Fruit fly (Drosophila melanogaster) whole organism, embryonic: ENCODE results near the gene CG34001.

ENCODE experiments used
- Abd-B ChIP-seq: fragments of 200-800 bp; sonication (Bioruptor generic); optimal IDR thresholded peaks from 2 replicates; lab custom pipeline; 2018; ENCODE audit warnings: missing biosample characterization, mild to moderate bottlenecking, missing genetic modification characterization, moderate library complexity
- CG10321 ChIP-seq: fragments of 200-800 bp; sonication (Bioruptor generic); IDR thresholded peaks from 2 replicates; pipeline ENCODE4 v1.3.6; 2022; ENCODE audit warnings: missing biosample characterization, missing genetic modification characterization
- CG10959 ChIP-seq: fragments of 200-800 bp; sonication (Bioruptor generic); IDR thresholded peaks from 2 replicates; pipeline ENCODE4 v1.3.6; 2022; ENCODE audit warnings: missing biosample characterization, missing genetic modification characterization
- CG12942 ChIP-seq: fragments of 200-800 bp; sonication (Bioruptor generic); optimal IDR thresholded peaks from 3 replicates; lab custom pipeline; 2016; ENCODE audit warnings: missing biosample characterization, missing genetic modification characterization
- CG13287 ChIP-seq: fragments of 200-800 bp; sonication (Bioruptor generic); IDR thresholded peaks from 2 replicates; pipeline ENCODE4 v1.3.6; 2022; ENCODE audit warnings: missing biosample characterization, missing genetic modification characterization; ENCODE audit not compliant: partially characterized antibody
- CG13894 ChIP-seq: fragments of 200-800 bp; sonication (Bioruptor generic); optimal IDR thresholded peaks from 3 replicates; lab custom pipeline; 2018; ENCODE audit warnings: missing biosample characterization, mild to moderate bottlenecking, missing genetic modification characterization, moderate library complexity
- CG14860 ChIP-seq: fragments of 200-800 bp; sonication (Bioruptor generic); IDR thresholded peaks from 3 replicates; pipeline ENCODE4 v1.3.6; 2022; ENCODE audit warnings: missing biosample characterization, missing genetic modification characterization; ENCODE audit not compliant: partially characterized antibody
- CG1602 ChIP-seq: fragments of 200-800 bp; sonication (Bioruptor generic); optimal IDR thresholded peaks from 3 replicates; lab custom pipeline; 2016; ENCODE audit warnings: missing biosample characterization, missing genetic modification characterization
- CG16815 ChIP-seq: fragments of 200-800 bp; sonication (Bioruptor generic); optimal IDR thresholded peaks from 3 replicates; lab custom pipeline; 2017; ENCODE audit warnings: missing biosample characterization, mild to moderate bottlenecking, missing genetic modification characterization
- CG18476 ChIP-seq: fragments of 200-800 bp; sonication (Bioruptor generic); optimal IDR thresholded peaks from 2 replicates; lab custom pipeline; 2016; ENCODE audit warnings: missing biosample characterization, mild to moderate bottlenecking, missing genetic modification characterization
- CG2116 ChIP-seq: fragments of 200-800 bp; sonication (Bioruptor generic); optimal IDR thresholded peaks from 3 replicates; lab custom pipeline; 2018; ENCODE audit warnings: missing biosample characterization, mild to moderate bottlenecking, missing genetic modification characterization
- CG31224 ChIP-seq: fragments of 200-800 bp; sonication (Bioruptor generic); IDR thresholded peaks from 2 replicates; pipeline ENCODE4 v1.3.6; 2022; ENCODE audit warnings: missing biosample characterization, missing genetic modification characterization
- CG31365 ChIP-seq: fragments of 200-800 bp; sonication (Bioruptor generic); optimal IDR thresholded peaks from 2 replicates; lab custom pipeline; 2018; ENCODE audit warnings: missing biosample characterization, mild to moderate bottlenecking, missing genetic modification characterization
- CG3163 ChIP-seq: fragments of 200-800 bp; sonication (Bioruptor generic); optimal IDR thresholded peaks from 3 replicates; lab custom pipeline; 2016; ENCODE audit warnings: missing biosample characterization, missing genetic modification characterization
- CG34422 ChIP-seq: fragments of 200-800 bp; sonication (Bioruptor generic); IDR thresholded peaks from 3 replicates; pipeline ENCODE4 v1.3.6; 2022; ENCODE audit warnings: missing biosample characterization, missing genetic modification characterization
- CG6683 ChIP-seq: fragments of 200-800 bp; sonication (Bioruptor generic); optimal IDR thresholded peaks from 2 replicates; lab custom pipeline; 2017; ENCODE audit warnings: missing biosample characterization, mild to moderate bottlenecking, missing genetic modification characterization, missing genetic modification reagents
- CG8765 ChIP-seq: fragments of 200-800 bp; sonication (Bioruptor generic); IDR thresholded peaks from 2 replicates; pipeline ENCODE4 v1.3.6; 2022; ENCODE audit warnings: missing biosample characterization, missing genetic modification characterization
- CHES-1-like ChIP-seq: fragments of 200-800 bp; sonication (Bioruptor generic); optimal IDR thresholded peaks from 2 replicates; lab custom pipeline; 2016; ENCODE audit warnings: missing biosample characterization, missing genetic modification characterization
- CkIIα-i1 ChIP-seq: fragments of 200-800 bp; sonication (Bioruptor generic); IDR thresholded peaks from 2 replicates; pipeline ENCODE4 v1.3.6; 2022; ENCODE audit warnings: missing biosample characterization, missing genetic modification characterization
- Dp ChIP-seq: fragments of 200-800 bp; sonication (Bioruptor generic); optimal IDR thresholded peaks from 2 replicates; lab custom pipeline; 2018; ENCODE audit warnings: missing biosample characterization, mild to moderate bottlenecking, missing genetic modification characterization, moderate library complexity
- Hr3 ChIP-seq: fragments of 200-800 bp; sonication (Bioruptor generic); optimal IDR thresholded peaks from 3 replicates; lab custom pipeline; 2016; ENCODE audit warnings: missing biosample characterization, missing genetic modification characterization
- Oli ChIP-seq: fragments of 200-800 bp; sonication (Bioruptor generic); optimal IDR thresholded peaks from 2 replicates; lab custom pipeline; 2018; ENCODE audit warnings: missing biosample characterization, mild to moderate bottlenecking, missing genetic modification characterization, moderate library complexity
- Opbp ChIP-seq: fragments of 200-800 bp; sonication (Bioruptor generic); IDR thresholded peaks from 3 replicates; pipeline ENCODE4 v1.3.6; 2022; ENCODE audit warnings: missing biosample characterization, missing genetic modification characterization; ENCODE audit not compliant: partially characterized antibody
- Sox100B ChIP-seq: fragments of 200-800 bp; sonication (Bioruptor generic); optimal IDR thresholded peaks from 3 replicates; lab custom pipeline; 2018; ENCODE audit warnings: missing biosample characterization, mild to moderate bottlenecking, missing genetic modification characterization
- Sox102F ChIP-seq: fragments of 200-800 bp; sonication (Bioruptor generic); optimal IDR thresholded peaks from 2 replicates; lab custom pipeline; 2018; ENCODE audit warnings: missing biosample characterization, mild to moderate bottlenecking, missing genetic modification characterization, moderate library complexity
- Sry-δ ChIP-seq: fragments of 200-800 bp; sonication (Bioruptor generic); optimal IDR thresholded peaks from 2 replicates; lab custom pipeline; 2016; ENCODE audit warnings: missing biosample characterization, missing genetic modification characterization
- Xbp1 ChIP-seq: fragments of 200-800 bp; sonication (Bioruptor generic); optimal IDR thresholded peaks from 3 replicates; lab custom pipeline; 2016; ENCODE audit warnings: missing biosample characterization, mild to moderate bottlenecking, missing genetic modification characterization
- ash1 ChIP-seq: fragments of 200-800 bp; sonication (Bioruptor generic); optimal IDR thresholded peaks from 2 replicates; lab custom pipeline; 2018; ENCODE audit warnings: missing biosample characterization, mild to moderate bottlenecking, missing genetic modification characterization
- bbx ChIP-seq: fragments of 200-800 bp; sonication (Bioruptor generic); IDR thresholded peaks from 2 replicates; pipeline ENCODE4 v1.3.6; 2022; ENCODE audit warnings: missing biosample characterization, missing genetic modification characterization; ENCODE audit not compliant: partially characterized antibody
- crol ChIP-seq: fragments of 200-800 bp; sonication (Bioruptor generic); IDR thresholded peaks from 2 replicates; pipeline ENCODE4 v1.3.6; 2022; ENCODE audit warnings: missing biosample characterization, missing genetic modification characterization
- disco-r ChIP-seq: fragments of 200-800 bp; sonication (Bioruptor generic); optimal IDR thresholded peaks from 2 replicates; lab custom pipeline; 2016; ENCODE audit warnings: missing biosample characterization, missing genetic modification characterization
- gce ChIP-seq: fragments of 200-800 bp; sonication (Bioruptor generic); IDR thresholded peaks from 3 replicates; pipeline ENCODE4 v1.3.6; 2022; ENCODE audit warnings: missing biosample characterization, missing genetic modification characterization
- hbn ChIP-seq: fragments of 200-800 bp; sonication (Bioruptor generic); IDR thresholded peaks from 2 replicates; pipeline ENCODE4 v1.3.6; 2022; ENCODE audit warnings: missing biosample characterization, missing genetic modification characterization; ENCODE audit not compliant: partially characterized antibody
- mld ChIP-seq: fragments of 200-800 bp; sonication (Bioruptor generic); IDR thresholded peaks from 3 replicates; pipeline ENCODE4 v1.3.6; 2022; ENCODE audit warnings: missing biosample characterization, missing genetic modification characterization; ENCODE audit not compliant: partially characterized antibody
- odd ChIP-seq: fragments of 200-800 bp; sonication (Bioruptor generic); optimal IDR thresholded peaks from 2 replicates; lab custom pipeline; 2017; ENCODE audit warnings: missing biosample characterization, mild to moderate bottlenecking, missing genetic modification characterization
- ranshi ChIP-seq: fragments of 200-800 bp; sonication (Bioruptor generic); IDR thresholded peaks from 2 replicates; pipeline ENCODE4 v1.3.6; 2022; ENCODE audit warnings: missing biosample characterization, missing genetic modification characterization
- sens-2 ChIP-seq: fragments of 200-800 bp; sonication (Bioruptor generic); IDR thresholded peaks from 2 replicates; pipeline ENCODE4 v1.3.6; 2022; ENCODE audit warnings: missing biosample characterization, missing genetic modification characterization
- sug ChIP-seq: fragments of 200-800 bp; optimal IDR thresholded peaks from 2 replicates; lab custom pipeline; 2019; ENCODE audit warnings: missing biosample characterization, mild to moderate bottlenecking, missing genetic modification characterization, moderate library complexity
- ttk ChIP-seq: fragments of 200-800 bp; sonication (Bioruptor generic); IDR thresholded peaks from 2 replicates; pipeline ENCODE4 v2.1.2; 2022; ENCODE audit warnings: missing biosample characterization, missing genetic modification characterization
- twi ChIP-seq: fragments of 200-800 bp; optimal IDR thresholded peaks from 2 replicates; lab custom pipeline; 2019; ENCODE audit warnings: missing biosample characterization, mild to moderate bottlenecking, missing genetic modification characterization, moderate library complexity
- vnd ChIP-seq: fragments of 200-800 bp; sonication (Bioruptor generic); IDR thresholded peaks from 3 replicates; pipeline ENCODE4 v1.3.6; 2022; ENCODE audit warnings: missing biosample characterization, missing genetic modification characterization; ENCODE audit not compliant: partially characterized antibody

CG34001 gene

DNA sequence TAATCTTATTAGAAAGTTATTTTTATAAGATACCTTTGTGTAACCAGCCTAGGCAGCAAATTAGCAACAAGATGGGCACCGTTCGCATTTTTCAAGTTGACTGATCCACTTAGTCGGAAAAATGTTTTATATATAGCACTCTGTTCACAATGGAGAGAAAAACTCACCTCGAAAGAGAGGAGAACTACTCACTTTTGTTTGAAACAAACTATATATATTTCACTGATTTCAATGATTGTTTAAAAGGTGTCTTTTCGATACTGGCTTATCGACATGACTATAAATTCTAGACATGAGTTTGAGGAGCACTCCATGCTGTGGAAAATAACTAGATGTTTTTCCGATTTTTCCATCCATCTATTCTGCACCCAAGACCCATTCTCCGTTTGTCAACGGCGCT lies 7.4 kb upstream of the CG34001 start, which contains the start of gene CG42521:
TSS of gene CG42521 (minus strand) at position 101 of the 400 bp plus-strand sequence.
- no peak for TF ChIP-seq vnd

DNA sequence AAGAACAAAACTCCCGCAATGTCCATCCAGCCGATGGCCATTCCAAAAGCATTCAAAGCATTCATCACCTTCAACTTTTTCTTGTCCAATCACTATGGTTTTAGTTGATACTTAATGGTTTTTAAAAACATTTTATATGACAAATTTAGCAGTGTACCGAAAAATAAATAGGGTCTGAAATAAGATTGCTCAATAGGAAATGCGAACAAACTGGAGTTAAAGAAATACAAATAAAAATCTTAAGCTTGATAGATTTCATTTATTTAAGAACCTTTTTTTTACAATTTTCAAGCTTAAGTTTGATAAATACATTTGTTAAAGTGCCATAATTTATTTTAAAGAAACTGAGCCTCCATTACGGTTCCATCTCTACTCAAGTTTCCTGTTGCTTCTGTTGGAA lies 5.4 kb upstream of the CG34001 start, which contains the start of gene CG43127:
TSS of gene CG43127 (minus strand) at position 101 of the 400 bp plus-strand sequence.
- no peak for TF ChIP-seq sens-2 (GFP tag; lab: Robert Waterston, UW)
- TF ChIP-seq CG10959 (GFP tag; lab: Robert Waterston, UW), result no peak
- TF ChIP-seq CG13894 (tag; lab: Kevin White, UChicago), result no peak
- TF ChIP-seq Opbp (GFP tag; lab: Robert Waterston, UW), result no peak
- no peak for TF ChIP-seq Sry-δ
- TF ChIP-seq Sox102F (GFP tag; lab: Kevin White, UChicago), result no peak
- no peak for TF ChIP-seq CG10321
- no peak for TF ChIP-seq hbn (GFP tag; lab: Robert Waterston, UW)
- TF ChIP-seq CG31224 (GFP tag; lab: Robert Waterston, UW), result no peak
- no peak for TF ChIP-seq CG12942 (GFP tag; lab: Kevin White, UChicago)
- TF ChIP-seq CG3163 (GFP tag; lab: Kevin White, UChicago), result no peak

DNA sequence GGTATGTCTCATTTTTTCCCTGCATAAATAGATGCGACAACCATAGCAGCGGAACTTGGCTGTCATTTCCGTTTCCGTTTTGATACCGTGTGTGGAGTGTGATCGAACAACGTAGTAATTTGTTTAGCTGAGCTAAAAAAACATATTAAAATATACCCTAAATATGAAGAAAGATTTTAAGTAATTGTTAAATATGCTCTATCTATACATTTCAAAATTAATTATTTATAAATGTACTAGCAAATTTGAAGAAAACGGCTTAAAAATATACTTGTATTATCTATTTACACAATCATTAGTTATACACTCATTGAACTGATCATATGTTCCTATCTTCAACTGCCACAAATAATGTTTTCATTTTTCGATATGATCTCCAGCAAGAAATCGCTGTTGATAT lies 4.7 kb upstream of the CG34001 start, which contains the start of gene CG34238:
TSS of gene CG34238 (plus strand) at position 301 of the 400 bp plus-strand sequence.
- no peak for TF ChIP-seq CHES-1-like (GFP tag; lab: Kevin White, UChicago)
- no peak for TF ChIP-seq crol
- TF ChIP-seq CG1602, result no peak
- TF ChIP-seq CG18476 (GFP tag; lab: Kevin White, UChicago), result no peak
- TF ChIP-seq disco-r (GFP tag; lab: Kevin White, UChicago), result no peak
- TF ChIP-seq ash1, result no peak
- no peak for TF ChIP-seq bbx (GFP tag; lab: Robert Waterston, UW)
- no peak for TF ChIP-seq CG16815 (GFP tag; lab: Kevin White, UChicago)
- no peak for TF ChIP-seq Oli (tag; lab: Kevin White, UChicago)
- TF ChIP-seq Abd-B, result no peak
- no peak for TF ChIP-seq CG13287 (GFP tag; lab: Robert Waterston, UW)
- no peak for TF ChIP-seq twi (tag; lab: Kevin White, UChicago)
- TF ChIP-seq CG2116 (GFP tag; lab: Kevin White, UChicago), result no peak
- TF ChIP-seq CG34422 (GFP tag; lab: Robert Waterston, UW), result no peak
- TF ChIP-seq ranshi (GFP tag; lab: Robert Waterston, UW), result no peak
- TF ChIP-seq gce (GFP tag; lab: Robert Waterston, UW), result no peak
- TF ChIP-seq CG14860 (GFP tag; lab: Robert Waterston, UW), result no peak
- TF ChIP-seq CG31365, result no peak
- TF ChIP-seq Xbp1 (GFP tag; lab: Kevin White, UChicago), result no peak
- no peak for TF ChIP-seq mld

- TF ChIP-seq sug (tag; lab: Kevin White, UChicago) (no peak), Hr3 (no peak), ttk (GFP tag; lab: Robert Waterston, UW) (no peak), CG10959 (GFP tag; lab: Robert Waterston, UW) (no peak), Dp (GFP tag; lab: Kevin White, UChicago) (no peak), CkIIα-i1 (GFP tag; lab: Robert Waterston, UW) (no peak), CG6683 (GFP tag; lab: Kevin White, UChicago) (no peak), odd (GFP tag; lab: Kevin White, UChicago) (no peak), Sox100B (no peak), CG8765 (no peak)
Measured at dm6 chr3L:10628384-10628783, 2.5 kb upstream of the CG34001 start, which contains the start of gene CG14151. TSS of gene CG14151 (minus strand) at chr3L:10628484.
